Fruit fly (Drosophila melanogaster): ENCODE data around the gene CG17378.
A peak's percentile ranks its signal among the peaks of the same experiment; 100 is the strongest.

The CG17378 gene

dm6 chr2L:6787029-6787972 is 13.5 kb downstream of the CG17378 start (continued):
- peak; percentile 84 for TF ChIP-seq CG9932 (GFP tag; IDR thresholded peaks at IDR 0.05)
- TF ChIP-seq nmo (GFP tag; optimal IDR thresholded peaks at IDR 0.05): peak; percentile 98
- TF ChIP-seq HmgD (GFP tag; optimal IDR thresholded peaks at IDR 0.05): peak; percentile 91
- peak; percentile 77 for TF ChIP-seq Adf1 (GFP tag; IDR thresholded peaks at IDR 0.05)
- TF ChIP-seq CG31388 (GFP tag; optimal IDR thresholded peaks at IDR 0.05): peak; percentile 88
- peak; percentile 86 for TF ChIP-seq ERR (GFP tag; optimal IDR thresholded peaks at IDR 0.05)
- peak; percentile 95 for TF ChIP-seq CG4424 (GFP tag; optimal IDR thresholded peaks at IDR 0.05)
- TF ChIP-seq CG34376 (GFP tag; optimal IDR thresholded peaks at IDR 0.05): peak; percentile 92
- peak; percentile 94 for TF ChIP-seq z (GFP tag; IDR thresholded peaks at IDR 0.05)
- TF ChIP-seq Six4 (GFP tag; optimal IDR thresholded peaks at IDR 0.05): peak; percentile 97
- TF ChIP-seq pita (GFP tag; optimal IDR thresholded peaks at IDR 0.05): no peak
- TF ChIP-seq Sry-β (GFP tag; optimal IDR thresholded peaks at IDR 0.05): peak; percentile 57
- peak; percentile 10 for TF ChIP-seq CG9797 (GFP tag; optimal IDR thresholded peaks at IDR 0.05)
- TF ChIP-seq CG18619 (GFP tag; optimal IDR thresholded peaks at IDR 0.05): peak; percentile 97
- peak; percentile 87 for TF ChIP-seq CG17568 (GFP tag; optimal IDR thresholded peaks at IDR 0.05)
- peak; percentile 74 for TF ChIP-seq gt (GFP tag; IDR thresholded peaks at IDR 0.05)
- peak; percentile 96 for TF ChIP-seq bab2 (GFP tag; optimal IDR thresholded peaks at IDR 0.05)
- TF ChIP-seq Hr39 (optimal IDR thresholded peaks at IDR 0.05): no peak
- no peak; the same call in 1 of the 2 replicates for TF ChIP-seq aop (GFP tag; IDR thresholded peaks at IDR 0.05)
- TF ChIP-seq btn (GFP tag; optimal IDR thresholded peaks at IDR 0.05): peak; percentile 87
- peak; percentile 61 for TF ChIP-seq CG16779 (GFP tag; IDR thresholded peaks at IDR 0.05)
- TF ChIP-seq CG2120 (GFP tag; optimal IDR thresholded peaks at IDR 0.05): peak; percentile 97
- peak; percentile 43 for TF ChIP-seq MTF-1 (GFP tag; optimal IDR thresholded peaks at IDR 0.05; ENCODE audit: borderline replicate concordance)
- TF ChIP-seq CG16813 (GFP tag; IDR thresholded peaks at IDR 0.05; ENCODE audit: partially characterized antibody): peak; percentile 63
- peak; percentile 59 for TF ChIP-seq CG1024 (GFP tag; IDR thresholded peaks at IDR 0.05)
- peak; percentile 84 for TF ChIP-seq ewg (GFP tag; optimal IDR thresholded peaks at IDR 0.05)
- TF ChIP-seq cg (GFP tag; optimal IDR thresholded peaks at IDR 0.05): peak; percentile 93
- TF ChIP-seq otp (GFP tag; IDR thresholded peaks at IDR 0.05): peak; percentile 42; the same call in 2 of the 3 replicates
- TF ChIP-seq Hr3 (GFP tag; optimal IDR thresholded peaks at IDR 0.05): peak; percentile 97
- peak; percentile 86 for TF ChIP-seq CG30020 (tag; optimal IDR thresholded peaks at IDR 0.05)
- peak; percentile 95 for TF ChIP-seq fd96Cb (tag; optimal IDR thresholded peaks at IDR 0.05)
- peak; percentile 95 for TF ChIP-seq CG4328 (GFP tag; optimal IDR thresholded peaks at IDR 0.05)
- TF ChIP-seq CG2116 (GFP tag; optimal IDR thresholded peaks at IDR 0.05): peak; percentile 72
- TF ChIP-seq crol (GFP tag; IDR thresholded peaks at IDR 0.05): peak; percentile 97
- TF ChIP-seq CG8089 (GFP tag; optimal IDR thresholded peaks at IDR 0.05): peak; percentile 94
- no peak for TF ChIP-seq dan (GFP tag; IDR thresholded peaks at IDR 0.05)
- peak; percentile 98 for TF ChIP-seq Med (GFP tag)
- TF ChIP-seq CG9609 (GFP tag; optimal IDR thresholded peaks at IDR 0.05): peak; percentile 97
- peak; percentile 96 for TF ChIP-seq pb (GFP tag; optimal IDR thresholded peaks at IDR 0.05)
- peak; percentile 97 for TF ChIP-seq bcd (GFP tag; optimal IDR thresholded peaks at IDR 0.05)
- TF ChIP-seq B-H1 (GFP tag; IDR thresholded peaks at IDR 0.05): peak; percentile 82
- TF ChIP-seq sqz (GFP tag; optimal IDR thresholded peaks at IDR 0.05): peak; percentile 88
- peak; percentile 95 for TF ChIP-seq lilli (GFP tag; optimal IDR thresholded peaks at IDR 0.05)
- peak; percentile 93 for TF ChIP-seq CG18599 (GFP tag; optimal IDR thresholded peaks at IDR 0.05)
- TF ChIP-seq grau (tag; optimal IDR thresholded peaks at IDR 0.05): peak; percentile 96
- TF ChIP-seq CG13775 (GFP tag; optimal IDR thresholded peaks at IDR 0.05): peak; percentile 97
- TF ChIP-seq CG13296 (GFP tag; optimal IDR thresholded peaks at IDR 0.05): peak; percentile 93
- TF ChIP-seq stc (GFP tag; IDR thresholded peaks at IDR 0.05): peak; percentile 67
- peak; percentile 70 for TF ChIP-seq B-H2 (GFP tag; optimal IDR thresholded peaks at IDR 0.05)
